Worm (Caenorhabditis elegans): ENCODE data around the gene F14H8.5.
"Not testable (repeated sequence)": the region's sequence is repeated elsewhere in the genome, so short reads cannot be mapped to it uniquely, and the experiment has no call there.

F14H8.5 gene

ce11 chrV:15012542-15013301 is 8.1 kb upstream of the F14H8.5 start:
- no peak for TF ChIP-seq unc-62 (GFP tag; optimal IDR thresholded peaks at IDR 0.05)

DNA sequence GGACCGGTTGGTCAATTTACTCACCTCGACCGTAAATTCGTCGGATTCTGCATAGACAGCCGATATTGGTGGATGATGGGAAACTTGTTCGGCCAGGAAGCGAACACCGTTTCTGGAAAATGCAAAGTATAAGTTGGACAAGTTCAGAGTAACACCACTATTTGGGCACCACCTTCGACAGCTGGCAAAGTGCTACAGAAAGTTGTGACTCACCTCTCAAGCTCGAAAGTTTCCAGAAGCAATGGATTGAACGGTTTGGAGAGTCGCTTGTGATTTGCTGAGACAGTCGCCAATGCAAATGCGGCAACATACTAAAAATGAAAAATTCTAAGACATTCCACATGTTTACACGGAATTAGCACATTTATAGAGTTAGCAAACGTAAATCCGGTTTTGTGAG is 7.5 kb upstream of the F14H8.5 start:
- no peak for TF ChIP-seq unc-62 (GFP tag; optimal IDR thresholded peaks at IDR 0.05)

DNA sequence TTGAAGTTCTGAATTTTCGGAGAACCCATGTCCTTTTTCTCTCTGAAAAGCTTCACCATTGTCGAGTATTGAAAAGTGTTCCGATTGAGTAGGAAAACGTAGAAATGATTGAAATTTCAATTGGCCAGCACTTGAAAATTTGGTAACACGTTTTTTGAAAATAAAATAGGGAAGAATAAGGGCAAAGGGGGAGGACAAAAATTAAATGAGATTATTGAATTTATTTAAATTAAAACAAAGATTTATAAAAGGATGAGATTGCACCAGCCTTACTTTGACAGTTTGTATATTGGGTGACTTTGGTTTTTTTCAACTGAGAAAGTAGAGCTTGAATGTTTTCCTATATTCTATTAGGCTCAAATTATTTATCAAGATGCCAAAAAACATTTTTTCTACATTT is 6.7 kb upstream of the F14H8.5 start, which contains the start of gene obr-2:
obr-2 (minus strand) TSS at position 101 of the 400 bp plus-strand sequence.
- TF ChIP-seq unc-62 (GFP tag; optimal IDR thresholded peaks at IDR 0.05) = no peak

ce11 chrV:15015799-15016198 is 5.0 kb upstream of the F14H8.5 start:
- TF ChIP-seq unc-62 (GFP tag; optimal IDR thresholded peaks at IDR 0.05) = no peak

ce11 chrV:15016795-15017429 is 3.9 kb upstream of the F14H8.5 start:
- TF ChIP-seq unc-62 (GFP tag; optimal IDR thresholded peaks at IDR 0.05) = no peak

ce11 chrV:15020229-15020628 is 603 bp upstream of the F14H8.5 start, which contains the start of gene F14H8.2:
Gene F14H8.2, minus strand, starts transcription at chrV:15020329.
- no peak for TF ChIP-seq unc-62 (GFP tag; optimal IDR thresholded peaks at IDR 0.05)

DNA sequence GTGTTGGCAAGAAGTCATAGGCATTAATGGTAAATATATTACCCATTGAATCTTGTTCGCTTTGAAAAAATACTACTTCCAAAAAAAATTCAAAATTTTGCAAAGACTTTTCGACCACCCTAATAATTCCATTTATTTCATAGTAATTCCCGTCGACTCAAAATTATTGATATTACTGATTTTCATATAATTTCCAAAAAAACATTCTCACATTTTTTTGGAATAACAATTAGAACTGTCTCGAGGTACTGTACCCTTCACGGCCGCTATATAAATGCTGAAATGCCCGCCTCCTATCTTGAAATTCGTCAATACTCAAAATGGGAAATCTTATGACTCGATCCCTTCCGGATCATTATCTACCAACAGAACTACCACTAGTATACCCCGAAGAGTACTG is 2.7 kb downstream of the F14H8.5 start, which contains the start of gene F14H8.4:
F14H8.4 (plus strand) TSS at position 301 of the 400 bp plus-strand sequence.
- TF ChIP-seq unc-62 (GFP tag; optimal IDR thresholded peaks at IDR 0.05) = no peak

DNA sequence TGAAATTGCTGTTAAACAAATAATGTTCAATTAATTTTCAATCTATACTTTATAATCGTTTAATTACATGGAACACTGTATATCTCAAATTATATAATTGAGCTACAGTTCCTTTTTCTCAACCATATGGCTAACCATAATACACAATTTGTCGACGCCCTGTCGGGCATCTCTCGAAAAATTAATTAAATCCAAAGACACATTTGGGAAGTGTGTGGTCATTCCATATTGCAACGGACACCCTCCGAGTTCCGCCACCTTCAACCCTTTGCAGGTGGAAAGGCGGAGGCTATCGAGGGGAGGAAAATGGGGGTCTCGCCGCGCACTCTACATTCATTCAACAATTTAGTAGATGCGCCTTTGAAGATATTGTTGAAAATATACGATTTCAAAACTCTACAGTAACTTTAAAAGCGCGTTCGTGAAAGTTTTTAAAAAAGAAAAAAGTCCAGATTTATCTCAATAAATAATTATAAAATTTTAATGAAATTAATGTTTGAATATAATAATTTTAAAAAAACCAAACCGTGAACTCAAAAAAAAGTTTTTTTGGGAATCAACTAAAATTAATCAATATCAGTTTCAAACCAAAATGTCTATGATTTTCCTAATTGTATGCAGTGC is 8.2 kb downstream of the F14H8.5 start, which contains the start of gene F14H8.8:
F14H8.8 (plus strand) TSS at position 574 of the 624 bp plus-strand sequence.
- no peak for TF ChIP-seq unc-62 (GFP tag; optimal IDR thresholded peaks at IDR 0.05)

ce11 chrV:15031373-15031772 is 10.5 kb downstream of the F14H8.5 start, which contains the start of gene cng-1:
Gene cng-1, minus strand, starts transcription at chrV:15031473.
- TF ChIP-seq unc-62 (GFP tag; optimal IDR thresholded peaks at IDR 0.05) = not testable (repeated sequence)

DNA sequence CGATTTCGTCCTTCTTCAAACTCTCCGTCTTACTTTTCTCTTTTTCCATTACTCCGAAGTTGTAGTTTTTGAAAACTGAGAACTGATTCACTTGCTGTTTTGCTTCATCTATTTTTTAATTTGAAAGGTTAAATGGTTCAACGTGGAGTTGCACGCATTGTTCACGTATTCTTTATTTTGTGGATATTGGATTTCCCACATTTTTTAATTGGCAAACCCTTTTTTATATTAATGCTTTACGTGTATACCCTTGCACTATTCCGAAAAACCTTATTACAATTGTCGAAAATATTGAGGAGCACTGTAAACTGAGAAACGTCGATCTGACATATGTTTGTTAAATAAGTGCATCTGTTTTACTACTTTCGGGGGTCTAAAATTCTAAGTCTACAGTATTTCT is 15.9 kb downstream of the F14H8.5 start, which contains the start of gene melo-3:
melo-3 (minus strand) TSS at position 101 of the 400 bp plus-strand sequence.
- not testable (repeated sequence) for TF ChIP-seq unc-62 (GFP tag; optimal IDR thresholded peaks at IDR 0.05)

DNA sequence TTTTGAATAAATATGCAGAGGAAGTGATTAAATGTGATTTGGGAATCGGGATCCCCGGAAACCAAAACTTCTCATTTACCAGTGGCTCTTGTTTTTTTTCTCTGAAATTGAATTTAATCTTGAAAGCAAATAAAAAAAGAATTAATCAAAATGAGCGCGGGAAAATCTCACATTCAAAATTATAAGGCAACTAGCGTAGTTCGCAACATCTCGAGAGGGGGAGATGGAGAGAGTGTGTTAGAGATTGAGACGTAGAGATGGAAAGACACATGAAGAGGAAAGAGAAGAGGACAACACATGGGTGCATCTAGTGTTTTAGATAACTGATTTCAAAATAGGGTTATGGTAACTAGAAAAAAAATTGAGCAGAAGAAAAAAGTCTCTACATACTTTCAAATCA is 27.3 kb downstream of the F14H8.5 start, which contains the start of gene sdc-3:
sdc-3 (minus strand) TSS at position 101 of the 400 bp plus-strand sequence.
- no peak for TF ChIP-seq unc-62 (GFP tag; optimal IDR thresholded peaks at IDR 0.05)

DNA sequence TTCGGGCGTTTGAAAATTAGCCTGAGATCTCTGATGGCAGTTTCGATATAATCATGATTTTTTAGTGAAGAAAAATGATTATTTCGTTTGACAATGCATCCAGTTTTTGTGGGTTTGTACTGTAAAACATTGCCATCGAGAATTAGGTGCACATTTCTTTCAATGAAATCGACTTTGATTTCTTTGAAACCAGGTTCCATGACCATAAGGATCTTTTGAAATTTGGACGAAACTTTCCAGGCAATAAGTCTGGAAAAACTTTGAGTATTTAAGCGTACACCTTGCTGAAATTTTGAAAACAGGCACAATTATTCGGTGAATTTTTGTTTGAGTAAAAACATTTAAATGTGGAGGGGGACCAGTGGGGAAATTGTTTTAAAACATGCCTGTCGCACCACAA is 30.9 kb downstream of the F14H8.5 start:
- no peak for TF ChIP-seq unc-62 (GFP tag; optimal IDR thresholded peaks at IDR 0.05)

DNA sequence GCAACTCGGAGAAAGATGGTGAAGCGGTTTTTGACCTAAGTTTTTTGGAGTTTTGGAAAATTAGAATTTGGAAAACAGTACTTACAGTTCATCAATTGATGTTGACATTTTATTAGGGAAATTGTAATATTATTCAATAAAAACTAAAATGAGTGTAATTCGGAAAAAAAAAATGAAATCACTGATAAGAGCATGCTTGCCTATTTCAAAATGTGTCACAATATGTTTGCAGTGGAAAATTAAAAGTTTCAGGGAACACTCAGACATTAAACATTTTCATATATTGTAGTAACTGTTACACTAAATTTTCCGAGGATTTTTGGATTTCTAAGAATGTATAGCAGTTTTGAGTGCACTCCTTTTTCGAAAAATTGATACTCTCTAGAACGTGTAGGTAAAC is 31.5 kb downstream of the F14H8.5 start, which contains the start of the genes fbxa-82 and C25D7.5:
fbxa-82 (minus strand) TSS at position 163 of the 400 bp plus-strand sequence.
C25D7.5 (plus strand) TSS at position 283 of the 400 bp plus-strand sequence.
- TF ChIP-seq unc-62 (GFP tag; optimal IDR thresholded peaks at IDR 0.05) = no peak

DNA sequence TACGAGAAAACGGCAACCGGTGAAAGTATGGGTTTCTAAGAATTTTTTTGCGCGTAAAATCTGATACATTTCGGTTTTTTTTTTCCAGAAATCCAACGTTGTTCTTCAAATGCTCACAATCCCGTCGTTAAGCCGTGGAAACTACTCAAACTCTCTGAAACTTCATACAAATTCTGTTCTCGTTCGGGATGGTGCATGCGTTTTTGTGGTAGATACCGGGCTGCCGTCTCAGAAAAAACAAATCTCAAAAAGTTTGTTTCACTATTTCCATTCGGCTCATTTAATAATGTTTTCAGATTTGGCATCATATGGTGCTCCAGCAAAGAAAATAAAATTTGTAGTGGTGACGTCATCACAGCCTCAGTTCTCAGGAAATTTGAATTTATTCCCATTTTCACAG is 33.9 kb downstream of the F14H8.5 start:
- no peak for TF ChIP-seq unc-62 (GFP tag; optimal IDR thresholded peaks at IDR 0.05)

ce11 chrV:15055873-15056272 is 35.0 kb downstream of the F14H8.5 start, which contains the start of gene C25D7.16:
Gene C25D7.16, plus strand, starts transcription at chrV:15056173.
- no peak for TF ChIP-seq unc-62 (GFP tag; optimal IDR thresholded peaks at IDR 0.05)

DNA sequence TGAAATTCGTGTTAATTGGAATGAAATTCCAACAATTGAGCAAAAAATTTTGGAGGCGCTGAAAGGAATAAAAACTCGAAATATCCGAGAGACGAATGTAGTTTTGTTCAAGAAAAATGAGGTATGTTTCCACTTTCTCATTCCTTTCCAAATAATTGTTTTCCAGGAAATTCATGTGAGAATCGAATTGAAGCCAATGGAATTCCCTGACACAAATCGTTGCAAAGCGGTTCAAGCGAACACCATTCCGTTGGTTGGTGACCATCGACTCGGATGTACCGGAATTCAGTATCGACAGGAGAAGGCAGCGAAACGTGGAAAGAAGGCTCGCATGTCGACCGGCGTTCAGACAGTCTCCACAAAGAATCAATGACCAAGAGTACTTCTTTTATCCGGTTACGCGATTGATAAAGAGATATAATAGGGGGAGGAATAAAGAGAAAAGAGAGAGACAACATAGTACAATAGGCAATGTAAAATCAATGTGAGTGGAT is 35.6 kb downstream of the F14H8.5 start:
- TF ChIP-seq unc-62 (GFP tag; optimal IDR thresholded peaks at IDR 0.05) = no peak
